Fruit fly (Drosophila melanogaster) whole organism, pupa: ENCODE results near the gene AhcyL2.

ENCODE experiments used
- CG10348 ChIP-seq: fragments of 200-800 bp; sonication (Bioruptor generic); IDR thresholded peaks from 2 replicates; pipeline ENCODE4 v1.3.6; 2022; ENCODE audit warnings: missing biosample characterization, missing genetic modification characterization
- CG12605 ChIP-seq: fragments of 200-800 bp; sonication (Bioruptor generic); IDR thresholded peaks from 2 replicates; pipeline ENCODE4 v1.3.6; 2022; ENCODE audit warnings: missing biosample characterization, missing genetic modification characterization
- CG13204 ChIP-seq: fragments of 200-800 bp; sonication (Bioruptor generic); optimal IDR thresholded peaks from 2 replicates; lab custom pipeline; 2018; ENCODE audit warnings: missing biosample characterization, mild to moderate bottlenecking, missing genetic modification characterization, moderate library complexity
- CG14655 ChIP-seq: fragments of 200-800 bp; sonication (Bioruptor generic); optimal IDR thresholded peaks from 3 replicates; lab custom pipeline; 2017; ENCODE audit warnings: mild to moderate bottlenecking, missing biosample characterization, missing genetic modification reagents, missing genetic modification characterization
- CG15710 ChIP-seq: fragments of 200-800 bp; sonication (Bioruptor generic); optimal IDR thresholded peaks from 2 replicates; lab custom pipeline; 2018; ENCODE audit warnings: missing biosample characterization, mild to moderate bottlenecking, missing genetic modification characterization, moderate library complexity
- CG17806 ChIP-seq: fragments of 200-800 bp; sonication (Bioruptor generic); optimal IDR thresholded peaks from 2 replicates; lab custom pipeline; 2018; ENCODE audit warnings: missing biosample characterization, mild to moderate bottlenecking, missing genetic modification characterization, moderate library complexity
- CG32121 ChIP-seq: fragments of 200-800 bp; sonication (Bioruptor generic); IDR thresholded peaks from 2 replicates; pipeline ENCODE4 v1.3.6; 2022; ENCODE audit warnings: missing biosample characterization, missing genetic modification characterization
- CG34367 ChIP-seq: fragments of 200-800 bp; sonication (Bioruptor generic); optimal IDR thresholded peaks from 2 replicates; lab custom pipeline; 2018; ENCODE audit warnings: missing biosample characterization, mild to moderate bottlenecking, missing genetic modification characterization
- CG4496 ChIP-seq: fragments of 200-800 bp; sonication (Bioruptor generic); IDR thresholded peaks from 3 replicates; pipeline ENCODE4 v1.3.6; 2022; ENCODE audit warnings: missing biosample characterization, missing genetic modification characterization
- CG8159 ChIP-seq: fragments of 200-800 bp; sonication (Bioruptor generic); optimal IDR thresholded peaks from 3 replicates; lab custom pipeline; 2018; ENCODE audit warnings: missing biosample characterization, mild to moderate bottlenecking, missing genetic modification characterization, moderate library complexity
- CG8301 ChIP-seq: fragments of 200-800 bp; sonication (Bioruptor generic); optimal IDR thresholded peaks from 2 replicates; lab custom pipeline; 2018; ENCODE audit warnings: missing biosample characterization, mild to moderate bottlenecking, missing genetic modification characterization
- CG9948 ChIP-seq: fragments of 200-800 bp; sonication (Bioruptor generic); optimal IDR thresholded peaks from 2 replicates; lab custom pipeline; 2018; ENCODE audit warnings: missing biosample characterization, mild to moderate bottlenecking, missing genetic modification characterization, moderate library complexity
- D1 ChIP-seq: fragments of 200-800 bp; sonication (Bioruptor generic); optimal IDR thresholded peaks from 2 replicates; lab custom pipeline; 2018; ENCODE audit warnings: missing biosample characterization, mild to moderate bottlenecking, missing genetic modification characterization, moderate library complexity
- EcR ChIP-seq: fragments of 200-800 bp; sonication (Bioruptor generic); optimal IDR thresholded peaks from 3 replicates; lab custom pipeline; 2019; ENCODE audit warnings: missing biosample characterization, missing genetic modification characterization, mild to moderate bottlenecking, moderate library complexity, missing genetic modification reagents
- Ets98B ChIP-seq: fragments of 200-800 bp; sonication (Bioruptor generic); IDR thresholded peaks from 2 replicates; pipeline ENCODE4 v1.3.6; 2022; ENCODE audit warnings: missing biosample characterization, missing genetic modification characterization
- Pif1A ChIP-seq: fragments of 200-800 bp; sonication (Bioruptor generic); optimal IDR thresholded peaks from 3 replicates; lab custom pipeline; 2016; ENCODE audit warnings: missing biosample characterization, missing genetic modification characterization
- Pif1B ChIP-seq: fragments of 200-800 bp; sonication (Bioruptor generic); optimal IDR thresholded peaks from 3 replicates; lab custom pipeline; 2016; ENCODE audit warnings: missing biosample characterization, missing genetic modification characterization
- Snoo ChIP-seq: fragments of 200-800 bp; sonication (Bioruptor generic); optimal IDR thresholded peaks from 3 replicates; lab custom pipeline; 2017; ENCODE audit warnings: missing biosample characterization, mild to moderate bottlenecking, missing genetic modification characterization, inconsistent platforms
- fd96Ca ChIP-seq: fragments of 200-800 bp; sonication (Bioruptor generic); IDR thresholded peaks from 3 replicates; pipeline ENCODE4 v1.3.6; 2022; ENCODE audit warnings: missing biosample characterization, missing genetic modification characterization
- gl ChIP-seq: fragments of 200-800 bp; sonication (Bioruptor generic); optimal IDR thresholded peaks from 2 replicates; lab custom pipeline; 2018; ENCODE audit warnings: missing biosample characterization, mild to moderate bottlenecking, missing genetic modification characterization
- rn ChIP-seq: fragments of 200-800 bp; sonication (Bioruptor generic); IDR thresholded peaks from 2 replicates; pipeline ENCODE4 v1.3.6; 2022; ENCODE audit warnings: missing biosample characterization, missing genetic modification characterization

Gene AhcyL2

dm6 chr3R:16941285-16941684, 40.7 kb downstream of the AhcyL2 start:
- TF ChIP-seq CG15710 (tag; lab: Kevin White, UChicago) (no peak), CG4496 (GFP tag; lab: Robert Waterston, UW) (no peak), CG14655 (GFP tag; lab: Kevin White, UChicago) (peak; percentile 35), CG17806 (tag; lab: Kevin White, UChicago) (no peak), CG8159 (tag; lab: Kevin White, UChicago) (peak; percentile 27), Snoo (tag; lab: Kevin White, UChicago) (no peak)
- TF ChIP-seq, all 21 proteins: peak for 2

DNA sequence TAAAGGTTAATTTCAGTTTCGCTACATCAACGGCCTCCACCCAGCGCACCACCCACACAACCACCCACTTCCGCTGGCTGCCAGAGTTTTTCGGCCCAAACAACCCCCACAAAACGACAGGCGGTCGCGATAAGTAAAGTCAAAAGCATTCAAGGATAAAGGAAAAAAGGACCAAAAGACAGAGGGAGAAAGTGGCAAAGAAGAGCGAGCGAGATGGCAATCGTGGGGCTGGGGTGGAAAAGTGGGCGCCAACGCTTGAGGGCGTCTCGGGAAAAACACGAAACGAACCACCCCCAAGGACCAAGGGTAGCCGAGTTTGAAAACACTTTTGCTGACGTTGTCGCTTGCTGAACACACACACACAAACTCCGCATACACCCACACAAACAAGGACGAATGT, 41.4 kb downstream of the AhcyL2 start:
- TF ChIP-seq rn (no peak), CG8159 (tag; lab: Kevin White, UChicago) (no peak), CG4496 (GFP tag; lab: Robert Waterston, UW) (no peak), Ets98B (GFP tag; lab: Robert Waterston, UW) (no peak), EcR (no peak)

- TF ChIP-seq CG15710 (tag; lab: Kevin White, UChicago) (no peak), CG32121 (GFP tag; lab: Robert Waterston, UW) (no peak), gl (tag; lab: Kevin White, UChicago) (no peak), Snoo (tag; lab: Kevin White, UChicago) (no peak), D1 (tag; lab: Kevin White, UChicago) (no peak), Pif1A (GFP tag; lab: Kevin White, UChicago) (no peak), CG14655 (GFP tag; lab: Kevin White, UChicago) (no peak), Ets98B (GFP tag; lab: Robert Waterston, UW) (no peak), CG4496 (GFP tag; lab: Robert Waterston, UW) (no peak), CG8301 (tag; lab: Kevin White, UChicago) (no peak), rn (no peak), fd96Ca (GFP tag; lab: Robert Waterston, UW) (no peak), CG10348 (GFP tag; lab: Robert Waterston, UW) (no peak), CG8159 (tag; lab: Kevin White, UChicago) (no peak), Pif1B (GFP tag; lab: Kevin White, UChicago) (no peak), CG34367 (tag; lab: Kevin White, UChicago) (no peak)
- TF ChIP-seq, all 21 proteins: peak for 0
Measured at dm6 chr3R:16936319-16936718, 45.6 kb downstream of the AhcyL2 start.

DNA sequence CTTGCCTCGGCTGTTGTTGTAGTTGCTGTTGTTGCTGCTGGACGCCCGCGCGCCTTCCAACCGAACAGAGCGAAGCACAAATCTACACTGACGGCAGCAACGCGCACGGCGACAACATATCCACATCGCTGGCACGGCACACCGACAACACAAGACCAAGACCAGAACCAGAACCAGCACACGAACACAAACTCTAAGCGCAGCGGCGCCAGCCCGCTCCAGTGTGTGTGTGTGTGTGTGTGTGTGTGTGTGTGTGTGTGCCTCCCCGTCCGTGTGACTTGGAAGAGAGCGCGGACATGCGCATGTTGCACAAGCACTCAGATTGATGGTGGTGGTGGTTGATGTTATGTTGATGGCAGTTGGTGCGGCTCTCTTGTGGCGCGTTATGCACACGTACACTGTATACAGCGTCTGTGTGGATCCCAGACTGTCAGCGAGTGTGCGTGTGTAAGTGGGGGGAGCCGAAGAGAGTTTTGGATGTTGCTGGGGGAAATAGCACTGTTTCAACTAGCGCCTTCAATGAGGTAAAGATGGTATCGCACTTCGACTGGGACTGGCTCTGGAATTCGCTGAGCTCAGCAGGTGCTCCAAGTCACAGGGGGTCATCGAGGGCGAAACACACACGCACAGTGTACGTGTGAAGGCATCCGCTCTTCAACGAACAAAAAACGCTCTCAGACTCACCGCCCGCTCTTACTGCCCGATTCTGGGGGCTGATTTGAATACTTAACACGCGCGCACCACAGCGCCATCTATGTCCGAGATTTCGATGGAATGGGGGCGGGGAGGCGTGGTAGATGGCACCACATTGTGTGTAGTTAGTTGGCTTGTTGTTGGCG, 47.6 kb downstream of the AhcyL2 start:
- TF ChIP-seq rn (no peak), CG13204 (GFP tag; lab: Kevin White, UChicago) (peak; percentile 49)

DNA sequence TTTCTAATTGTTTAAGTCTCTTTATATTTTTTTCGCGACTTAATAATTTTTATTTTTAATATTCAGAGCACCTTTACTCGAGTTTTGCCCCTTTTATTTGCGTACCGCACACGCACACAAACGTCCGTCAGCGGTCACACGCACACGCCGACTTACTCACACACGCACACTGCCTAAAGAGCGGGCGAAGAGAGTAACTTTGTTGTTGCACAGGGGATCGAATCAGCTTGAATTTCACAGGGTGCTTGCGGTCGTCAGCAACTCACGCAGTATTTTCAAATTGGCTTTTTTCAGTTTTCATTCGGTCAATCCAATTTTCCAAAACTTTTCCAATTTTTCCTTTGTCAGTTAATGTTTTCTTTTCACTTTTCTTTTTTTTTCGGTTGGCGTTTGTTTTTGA, 48.6 kb downstream of the AhcyL2 start:
- TF ChIP-seq CG13204 (GFP tag; lab: Kevin White, UChicago) (peak; percentile 11), CG32121 (GFP tag; lab: Robert Waterston, UW) (no peak)

dm6 chr3R:16932868-16933267, 49.1 kb downstream of the AhcyL2 start:
- TF ChIP-seq CG14655 (GFP tag; lab: Kevin White, UChicago) (no peak), CG32121 (GFP tag; lab: Robert Waterston, UW) (no peak), CG9948 (tag; lab: Kevin White, UChicago) (no peak), Snoo (tag; lab: Kevin White, UChicago) (no peak), EcR (no peak), CG12605 (GFP tag; lab: Robert Waterston, UW) (no peak), CG17806 (tag; lab: Kevin White, UChicago) (no peak), Pif1A (GFP tag; lab: Kevin White, UChicago) (no peak), CG34367 (tag; lab: Kevin White, UChicago) (no peak), Pif1B (GFP tag; lab: Kevin White, UChicago) (no peak), D1 (tag; lab: Kevin White, UChicago) (no peak), rn (no peak), CG4496 (GFP tag; lab: Robert Waterston, UW) (no peak), CG8301 (tag; lab: Kevin White, UChicago) (no peak)
